In genomic region chrX:3414003-3414767, dm6 we compare ENCODE assay signal across 1 fruit fly cellular context.
A peak's percentile ranks its signal among the peaks of the same experiment; 100 is the strongest.
TF ChIP-seq lines count a peak whose summit lies in the region.

No protein-coding gene starts in this region.

TF ChIP-seq in whole organism, embryonic, 481 proteins besides CTCF, POLR2A, EP300 and RAD21 (continued from another document):
- TF ChIP-seq CG15696 (tag; optimal IDR thresholded peaks at IDR 0.05; lab: Kevin White, UChicago) (peak; percentile 5), CG14014 (GFP tag; IDR thresholded peaks at IDR 0.05; lab: Robert Waterston, UW) (peak; percentile 66; the same call in 1 of the 2 replicates)
